Fruit fly (Drosophila melanogaster) Kc167 (cell line): ENCODE measurements around the gene ocn.

Experiments
- Myc ChIP-seq: fragments of >200 bp; optimal IDR thresholded peaks from 2 replicates; lab custom pipeline; 2017; ENCODE audit warnings: missing external identifiers
- Sin3A ChIP-seq: fragments of >200 bp; optimal IDR thresholded peaks from 2 replicates; lab custom pipeline; 2018; ENCODE audit warnings: missing external identifiers
- h ChIP-seq: fragments of >200 bp; optimal IDR thresholded peaks from 3 replicates; lab custom pipeline; 2018; ENCODE audit warnings: missing external identifiers
- insv ChIP-seq: fragments of >200 bp; optimal IDR thresholded peaks from 3 replicates; lab custom pipeline; 2018; ENCODE audit warnings: missing external identifiers
- psq ChIP-seq: fragments of >200 bp; optimal IDR thresholded peaks from 2 replicates; lab custom pipeline; 2017; ENCODE audit warnings: missing external identifiers

DNA sequence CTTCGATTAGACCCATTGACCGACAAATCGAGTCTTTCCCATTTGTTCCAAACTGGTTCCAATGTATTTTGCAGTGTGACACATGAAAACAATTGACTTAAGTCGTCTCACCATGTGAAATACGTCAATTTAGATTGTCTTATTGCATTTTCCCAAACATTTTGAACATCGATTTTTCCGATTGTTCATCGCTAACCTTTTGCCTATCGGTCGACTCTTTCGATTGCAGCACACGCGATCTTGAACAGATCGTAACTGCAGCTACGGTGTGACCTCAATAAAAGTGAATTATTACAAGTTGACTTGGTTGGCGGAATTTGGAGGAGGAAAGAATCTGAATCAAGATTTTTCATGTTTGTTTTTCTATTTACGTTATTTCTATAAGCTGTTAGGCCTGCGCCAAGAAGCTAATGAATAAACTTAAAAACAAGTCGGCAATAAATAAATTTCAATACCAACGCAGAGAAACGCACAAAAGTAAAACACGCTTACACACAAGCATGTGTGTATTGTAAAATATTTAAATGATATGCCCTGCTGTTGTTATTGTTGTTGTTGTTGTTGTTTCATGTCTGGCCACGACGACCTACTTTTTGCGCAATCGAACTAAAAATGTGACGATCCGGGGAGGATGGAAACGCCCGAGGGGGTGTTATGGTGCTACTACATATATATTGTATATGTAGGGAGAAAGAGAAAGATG is 23.1 kb upstream of the ocn start:
- no peak for TF ChIP-seq insv
- no peak for TF ChIP-seq psq (lab: Kevin White, UChicago)
- no peak for TF ChIP-seq h (lab: Kevin White, UChicago)
- TF ChIP-seq Sin3A (lab: Kevin White, UChicago), result no peak
- no peak for TF ChIP-seq Myc (lab: Kevin White, UChicago)
